Fruit fly (Drosophila melanogaster) whole organism, embryonic: ENCODE results near the gene CG5056.

Source experiments
- Abd-B ChIP-seq: fragments of 200-800 bp; sonication (Bioruptor generic); optimal IDR thresholded peaks from 2 replicates; lab custom pipeline; 2018; ENCODE audit warnings: missing biosample characterization, mild to moderate bottlenecking, missing genetic modification characterization, moderate library complexity
- CG1024 ChIP-seq: fragments of 200-800 bp; sonication (Bioruptor generic); IDR thresholded peaks from 2 replicates; pipeline ENCODE4 v1.3.6; 2022; ENCODE audit warnings: missing biosample characterization, missing genetic modification characterization
- CG10431 ChIP-seq: fragments of 200-800 bp; sonication (Bioruptor generic); optimal IDR thresholded peaks from 3 replicates; lab custom pipeline; 2018; ENCODE audit warnings: missing biosample characterization, mild to moderate bottlenecking, missing genetic modification characterization
- CG11695 ChIP-seq: fragments of 200-800 bp; sonication (Bioruptor generic); IDR thresholded peaks from 3 replicates; pipeline ENCODE4 v1.3.6; 2022; ENCODE audit warnings: missing biosample characterization, missing genetic modification characterization
- CG12071 ChIP-seq: fragments of 200-800 bp; sonication (Bioruptor generic); optimal IDR thresholded peaks from 3 replicates; lab custom pipeline; 2018; ENCODE audit warnings: missing biosample characterization, mild to moderate bottlenecking, missing genetic modification characterization
- CG13624 ChIP-seq: fragments of 200-800 bp; sonication (Bioruptor generic); optimal IDR thresholded peaks from 2 replicates; lab custom pipeline; 2016; ENCODE audit warnings: missing biosample characterization, missing genetic modification characterization
- CG14860 ChIP-seq: fragments of 200-800 bp; sonication (Bioruptor generic); IDR thresholded peaks from 3 replicates; pipeline ENCODE4 v1.3.6; 2022; ENCODE audit warnings: missing biosample characterization, missing genetic modification characterization; ENCODE audit not compliant: partially characterized antibody
- CG15011 ChIP-seq: fragments of 200-800 bp; sonication (Bioruptor generic); optimal IDR thresholded peaks from 3 replicates; lab custom pipeline; 2018; ENCODE audit warnings: missing biosample characterization, mild to moderate bottlenecking, missing genetic modification characterization
- CG15479 ChIP-seq: fragments of 200-800 bp; sonication (Bioruptor generic); optimal IDR thresholded peaks from 3 replicates; lab custom pipeline; 2019; ENCODE audit warnings: missing biosample characterization, mild to moderate bottlenecking, missing genetic modification characterization, moderate library complexity
- CG1603 ChIP-seq: fragments of 200-800 bp; sonication (Bioruptor generic); optimal IDR thresholded peaks from 2 replicates; lab custom pipeline; 2019; ENCODE audit warnings: missing biosample characterization, mild to moderate bottlenecking, missing genetic modification characterization, moderate library complexity
- CG17186 ChIP-seq: fragments of 200-800 bp; sonication (Bioruptor generic); optimal IDR thresholded peaks from 3 replicates; lab custom pipeline; 2017; ENCODE audit warnings: missing biosample characterization, missing genetic modification reagents, missing genetic modification characterization
- CG17912 ChIP-seq: fragments of 200-800 bp; sonication (Bioruptor generic); optimal IDR thresholded peaks from 2 replicates; lab custom pipeline; 2018; ENCODE audit warnings: missing biosample characterization, mild to moderate bottlenecking, missing genetic modification characterization
- CG2129 ChIP-seq: fragments of 200-800 bp; sonication (Bioruptor generic); IDR thresholded peaks from 2 replicates; pipeline ENCODE4 v1.3.6; 2022; ENCODE audit warnings: missing biosample characterization, missing genetic modification characterization; ENCODE audit not compliant: partially characterized antibody
- CG32772 ChIP-seq: fragments of 200-800 bp; sonication (Bioruptor generic); IDR thresholded peaks from 2 replicates; pipeline ENCODE4 v1.3.6; 2022; ENCODE audit warnings: missing biosample characterization, missing genetic modification characterization
- CG34376 ChIP-seq: fragments of 200-800 bp; sonication (Bioruptor generic); optimal IDR thresholded peaks from 2 replicates; lab custom pipeline; 2018; ENCODE audit warnings: missing biosample characterization, mild to moderate bottlenecking, missing genetic modification characterization
- CG7786 ChIP-seq: fragments of 200-800 bp; sonication (Bioruptor generic); optimal IDR thresholded peaks from 2 replicates; lab custom pipeline; 2016; ENCODE audit warnings: missing biosample characterization, missing genetic modification characterization
- CG7839 ChIP-seq: fragments of 200-800 bp; sonication (Bioruptor generic); optimal IDR thresholded peaks from 3 replicates; lab custom pipeline; 2018; ENCODE audit warnings: missing biosample characterization, mild to moderate bottlenecking, missing genetic modification characterization, moderate library complexity
- Eip74EF ChIP-seq, 2 experiments: fragments of 200-800 bp in 1 of 2; fragments of >200 bp in 1 of 2; sonication (Bioruptor generic) in 1 of 2; optimal IDR thresholded peaks; 2 replicates each; lab custom pipeline; 2017 to 2019; ENCODE audit warnings: missing biosample characterization in 2 of 2, missing genetic modification characterization in 2 of 2, mild to moderate bottlenecking in 1 of 2, moderate library complexity in 1 of 2
- Ets65A ChIP-seq: fragments of 200-800 bp; sonication (Bioruptor generic); peaks from one replicate; lab custom pipeline; 2016; ENCODE audit warnings: missing biosample characterization, missing genetic modification characterization
- GATAe ChIP-seq: fragments of 200-800 bp; sonication (Bioruptor generic); conservative IDR thresholded peaks from 2 replicates; pipeline ENCODE4 v1.3.6; 2022; ENCODE audit warnings: missing biosample characterization, missing genetic modification characterization
- Gsc ChIP-seq: fragments of 200-800 bp; sonication (Bioruptor generic); IDR thresholded peaks from 2 replicates; pipeline ENCODE4 v1.3.6; 2022; ENCODE audit warnings: missing biosample characterization, missing genetic modification characterization
- Gug ChIP-seq: fragments of 200-800 bp; sonication (Bioruptor generic); IDR thresholded peaks from 4 replicates; pipeline ENCODE4 v1.3.6; 2022; ENCODE audit warnings: missing biosample characterization, missing genetic modification characterization
- HLH3B ChIP-seq: fragments of 200-800 bp; sonication (Bioruptor generic); IDR thresholded peaks from 2 replicates; pipeline ENCODE4 v1.3.6; 2022; ENCODE audit warnings: missing biosample characterization, missing genetic modification characterization
- HLH54F ChIP-seq: fragments of 200-800 bp; sonication (Bioruptor generic); optimal IDR thresholded peaks from 3 replicates; lab custom pipeline; 2016; ENCODE audit warnings: missing biosample characterization, missing genetic modification characterization
- Max ChIP-seq: fragments of 200-800 bp; sonication (Bioruptor generic); optimal IDR thresholded peaks from 2 replicates; lab custom pipeline; 2016; ENCODE audit warnings: missing biosample characterization, mild to moderate bottlenecking, missing genetic modification characterization
- Med ChIP-seq: fragments of 200-800 bp; sonication (Bioruptor generic); peaks from one replicate; lab custom pipeline; 2016; ENCODE audit warnings: missing biosample characterization, missing genetic modification characterization, mild to moderate bottlenecking, inconsistent platforms, moderate library complexity
- Nf-YA ChIP-seq: fragments of 200-800 bp; sonication (Bioruptor generic); IDR thresholded peaks from 2 replicates; pipeline ENCODE4 v1.3.6; 2022; ENCODE audit warnings: missing biosample characterization, missing genetic modification characterization
- Oli ChIP-seq: fragments of 200-800 bp; sonication (Bioruptor generic); optimal IDR thresholded peaks from 2 replicates; lab custom pipeline; 2018; ENCODE audit warnings: missing biosample characterization, mild to moderate bottlenecking, missing genetic modification characterization, moderate library complexity
- Spps ChIP-seq: fragments of 200-800 bp; sonication (Bioruptor generic); optimal IDR thresholded peaks from 2 replicates; lab custom pipeline; 2018; ENCODE audit warnings: missing biosample characterization, mild to moderate bottlenecking, missing genetic modification characterization
- Sry-β ChIP-seq: fragments of 200-800 bp; sonication (Bioruptor generic); optimal IDR thresholded peaks from 2 replicates; lab custom pipeline; 2018; ENCODE audit warnings: missing biosample characterization, mild to moderate bottlenecking, missing genetic modification characterization, moderate library complexity
- Sry-δ ChIP-seq: fragments of 200-800 bp; sonication (Bioruptor generic); optimal IDR thresholded peaks from 2 replicates; lab custom pipeline; 2016; ENCODE audit warnings: missing biosample characterization, missing genetic modification characterization
- Xrp1 ChIP-seq: fragments of 200-800 bp; sonication (Bioruptor generic); IDR thresholded peaks from 2 replicates; pipeline ENCODE4 v1.3.6; 2022; ENCODE audit warnings: missing biosample characterization, missing genetic modification characterization
- ap ChIP-seq: fragments of 200-800 bp; sonication (Bioruptor generic); IDR thresholded peaks from 2 replicates; pipeline ENCODE4 v1.3.6; 2022; ENCODE audit warnings: missing biosample characterization, missing genetic modification characterization
- bcd ChIP-seq: fragments of 200-800 bp; sonication (Bioruptor generic); optimal IDR thresholded peaks from 2 replicates; lab custom pipeline; 2017; ENCODE audit warnings: missing biosample characterization, mild to moderate bottlenecking, missing genetic modification characterization
- crp ChIP-seq, 2 experiments: fragments of 200-800 bp; sonication (Bioruptor generic); optimal IDR thresholded peaks; 2 replicates in 1 of 2; 3 replicates in 1 of 2; lab custom pipeline; 2017; ENCODE audit warnings: missing biosample characterization in 2 of 2, missing genetic modification characterization in 2 of 2, mild to moderate bottlenecking in 1 of 2, moderate library complexity in 1 of 2
- dmrt11E ChIP-seq: fragments of 200-800 bp; sonication (Bioruptor generic); optimal IDR thresholded peaks from 3 replicates; lab custom pipeline; 2018; ENCODE audit warnings: missing biosample characterization, mild to moderate bottlenecking, missing genetic modification characterization, moderate library complexity
- dmrt99B ChIP-seq: fragments of 200-800 bp; sonication (Bioruptor generic); optimal IDR thresholded peaks from 2 replicates; lab custom pipeline; 2018; ENCODE audit warnings: missing biosample characterization, mild to moderate bottlenecking, missing genetic modification characterization, moderate library complexity
- emc ChIP-seq: fragments of 200-800 bp; sonication (Bioruptor generic); optimal IDR thresholded peaks from 2 replicates; lab custom pipeline; 2016; ENCODE audit warnings: missing biosample characterization, missing genetic modification characterization
- en ChIP-seq: fragments of 200-800 bp; sonication (Bioruptor generic); optimal IDR thresholded peaks from 2 replicates; lab custom pipeline; 2016; ENCODE audit warnings: missing biosample characterization, missing genetic modification characterization
- eyg ChIP-seq: fragments of 200-800 bp; sonication (Bioruptor generic); optimal IDR thresholded peaks from 3 replicates; lab custom pipeline; 2016; ENCODE audit warnings: missing biosample characterization, missing genetic modification characterization
- h ChIP-seq: fragments of >200 bp; optimal IDR thresholded peaks from 2 replicates; lab custom pipeline; 2017
- mld ChIP-seq: fragments of 200-800 bp; sonication (Bioruptor generic); IDR thresholded peaks from 3 replicates; pipeline ENCODE4 v1.3.6; 2022; ENCODE audit warnings: missing biosample characterization, missing genetic modification characterization; ENCODE audit not compliant: partially characterized antibody
- p53 ChIP-seq: fragments of 200-800 bp; sonication (Bioruptor generic); optimal IDR thresholded peaks from 2 replicates; lab custom pipeline; 2016; ENCODE audit warnings: missing biosample characterization, missing genetic modification characterization
- pzg ChIP-seq: fragments of 200-800 bp; sonication (Bioruptor generic); optimal IDR thresholded peaks from 3 replicates; lab custom pipeline; 2018; ENCODE audit warnings: missing biosample characterization, mild to moderate bottlenecking, missing genetic modification characterization, moderate library complexity
- row ChIP-seq: fragments of 200-800 bp; sonication (Bioruptor generic); IDR thresholded peaks from 3 replicates; pipeline ENCODE4 v1.3.6; 2022; ENCODE audit warnings: missing biosample characterization, missing genetic modification characterization
- slp2 ChIP-seq: fragments of 200-800 bp; sonication (Bioruptor generic); optimal IDR thresholded peaks from 2 replicates; lab custom pipeline; 2016; ENCODE audit warnings: missing biosample characterization, missing genetic modification characterization
- ttk ChIP-seq: fragments of 200-800 bp; sonication (Bioruptor generic); IDR thresholded peaks from 2 replicates; pipeline ENCODE4 v2.1.2; 2022; ENCODE audit warnings: missing biosample characterization, missing genetic modification characterization
- usp ChIP-seq: fragments of >200 bp; optimal IDR thresholded peaks from 2 replicates; lab custom pipeline; 2017; ENCODE audit warnings: missing biosample characterization, missing genetic modification characterization
- wdn ChIP-seq: fragments of 200-800 bp; sonication (Bioruptor generic); IDR thresholded peaks from 2 replicates; pipeline ENCODE4 v1.3.6; 2022; ENCODE audit warnings: missing biosample characterization, missing genetic modification characterization
- yki ChIP-seq: fragments of >200 bp; optimal IDR thresholded peaks from 3 replicates; lab custom pipeline; 2018
- zen2 ChIP-seq: fragments of 200-800 bp; sonication (Bioruptor generic); IDR thresholded peaks from 3 replicates; pipeline ENCODE4 v1.3.6; 2022; ENCODE audit warnings: missing biosample characterization, missing genetic modification characterization; ENCODE audit not compliant: partially characterized antibody
- zfh1 ChIP-seq: fragments of 200-800 bp; sonication (Bioruptor generic); IDR thresholded peaks from 3 replicates; pipeline ENCODE4 v1.3.6; 2022; ENCODE audit warnings: missing biosample characterization, missing genetic modification characterization

The CG5056 gene

DNA sequence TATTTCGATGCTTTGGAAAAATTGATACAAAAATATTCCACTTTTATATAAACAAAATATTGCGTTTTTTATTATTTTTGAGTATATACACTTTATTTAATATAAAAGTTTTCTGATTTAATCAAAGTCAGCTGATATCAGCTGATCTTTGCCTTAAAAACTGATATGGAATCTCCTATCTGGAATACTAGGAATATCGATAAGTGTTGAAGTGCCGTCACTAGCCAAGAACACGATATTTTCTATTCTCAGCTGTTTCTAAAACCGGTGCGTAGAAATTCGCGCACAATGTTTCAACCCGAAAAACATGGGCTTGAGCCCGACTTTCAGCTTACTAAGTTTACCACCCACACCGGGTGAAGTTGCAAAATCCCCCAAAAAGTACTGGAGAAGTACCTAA is 24.0 kb upstream of the CG5056 start, which contains the start of gene Sps2 (continued):
- no peak for TF ChIP-seq p53 (GFP tag; lab: Kevin White, UChicago)
- no peak for TF ChIP-seq Gug
- no peak for TF ChIP-seq CG7839 (tag; lab: Kevin White, UChicago)
- no peak for TF ChIP-seq dmrt99B (tag; lab: Kevin White, UChicago)
- TF ChIP-seq Spps (tag; lab: Kevin White, UChicago): no peak
- TF ChIP-seq Max (GFP tag; lab: Kevin White, UChicago): peak; percentile 3
- no peak for TF ChIP-seq CG1024 (GFP tag; lab: Robert Waterston, UW)
- no peak for TF ChIP-seq slp2
- no peak for TF ChIP-seq emc (GFP tag; lab: Kevin White, UChicago)
- TF ChIP-seq CG17186 (GFP tag; lab: Kevin White, UChicago): no peak
- TF ChIP-seq zfh1 (GFP tag; lab: Robert Waterston, UW): 0 out of 3 replicates have a peak, but pooled peaks have one; percentile 13
- TF ChIP-seq CG34376: peak; percentile 52
- no peak for TF ChIP-seq eyg (GFP tag; lab: Kevin White, UChicago)
- no peak for TF ChIP-seq CG15011
- TF ChIP-seq HLH3B (GFP tag; lab: Robert Waterston, UW): no peak
- no peak for TF ChIP-seq CG11695 (GFP tag; lab: Robert Waterston, UW)
- TF ChIP-seq CG12071 (GFP tag; lab: Kevin White, UChicago): no peak
- TF ChIP-seq mld: no peak
- TF ChIP-seq CG13624 (GFP tag; lab: Kevin White, UChicago): peak; percentile 30
- peak; percentile 84 for TF ChIP-seq Sry-δ (GFP tag; lab: Kevin White, UChicago)
- peak; percentile 40; the same call in 1 of the 3 replicates for TF ChIP-seq CG14860 (GFP tag; lab: Robert Waterston, UW)
- TF ChIP-seq CG1603 (tag; lab: Kevin White, UChicago): peak; percentile 35
- no peak for TF ChIP-seq yki (lab: Kevin White, UChicago)
- TF ChIP-seq GATAe (GFP tag; lab: Robert Waterston, UW): peak; percentile 27; the same call in 1 of the 2 replicates
- TF ChIP-seq Ets65A: no peak
- TF ChIP-seq ttk (GFP tag; lab: Robert Waterston, UW): no peak
- TF ChIP-seq zen2 (GFP tag; lab: Robert Waterston, UW): no peak; the same call in 2 of the 3 replicates
- TF ChIP-seq Xrp1: no peak
- TF ChIP-seq crp (GFP tag; optimal IDR thresholded peaks at IDR 0.05; lab: Kevin White, UChicago): peak; percentile 82 to 96
- peak; percentile 77 for TF ChIP-seq row (GFP tag; lab: Robert Waterston, UW)
- no peak for TF ChIP-seq wdn (GFP tag; lab: Robert Waterston, UW)
- TF ChIP-seq Oli (tag; lab: Kevin White, UChicago): no peak
- TF ChIP-seq CG17912 (GFP tag; lab: Kevin White, UChicago): no peak
- no peak for TF ChIP-seq h (lab: Kevin White, UChicago)
- TF ChIP-seq ap (GFP tag; lab: Robert Waterston, UW): no peak
- no peak for TF ChIP-seq CG15479
- TF ChIP-seq CG10431: no peak
- no peak for TF ChIP-seq Gsc (GFP tag; lab: Robert Waterston, UW)
- TF ChIP-seq Nf-YA (GFP tag; lab: Robert Waterston, UW): no peak
- peak; percentile 81 for TF ChIP-seq Med (GFP tag; lab: Kevin White, UChicago)
- TF ChIP-seq pzg (GFP tag; lab: Kevin White, UChicago): peak; percentile 54
- no peak for TF ChIP-seq en
- no peak for TF ChIP-seq HLH54F
- TF ChIP-seq Eip74EF (GFP tag; optimal IDR thresholded peaks at IDR 0.05; lab: Kevin White, UChicago): no peak
- TF ChIP-seq CG32772: no peak
- no peak for TF ChIP-seq usp (GFP tag; lab: Kevin White, UChicago)
- peak; percentile 70 for TF ChIP-seq CG2129 (GFP tag; lab: Robert Waterston, UW)
- TF ChIP-seq Sry-β (GFP tag; lab: Kevin White, UChicago): no peak
- no peak for TF ChIP-seq CG7786
- no peak for TF ChIP-seq bcd
- TF ChIP-seq dmrt11E (tag; lab: Kevin White, UChicago): no peak
- no peak for TF ChIP-seq Abd-B
